Worm (Caenorhabditis elegans): Measurements from ENCODE around the gene tni-3.

DNA sequence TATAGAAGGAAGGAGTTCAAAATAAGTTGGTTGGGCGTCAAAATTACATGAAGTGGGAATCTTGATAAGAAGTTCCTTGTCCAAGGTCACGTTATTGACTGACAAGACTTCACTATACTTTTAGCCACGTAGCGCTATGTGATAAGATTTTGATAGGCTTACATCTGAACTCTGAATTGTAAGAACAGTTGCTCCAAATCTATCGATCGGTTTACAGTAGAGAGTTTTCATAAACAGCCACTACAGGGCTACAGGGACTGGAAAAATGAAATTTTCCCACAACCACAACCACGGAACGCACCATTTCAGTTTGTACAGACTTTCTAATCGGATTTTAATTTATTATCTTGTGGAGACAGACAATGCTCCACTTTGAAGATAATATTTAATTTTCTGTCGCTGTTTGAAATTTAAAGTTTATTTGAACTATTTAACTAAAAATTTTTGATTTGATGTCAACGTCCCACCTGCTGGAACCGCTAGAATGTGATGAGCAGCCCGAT lies 23.1 kb upstream of the tni-3 start, which contains the start of the genes clec-31 and clec-22:
- TF ChIP-seq unc-62 (GFP tag; optimal IDR thresholded peaks at IDR 0.05) (no peak), F33H1.4 (GFP tag; IDR thresholded peaks at IDR 0.05) (no peak), hmg-1.2 (GFP tag; IDR thresholded peaks at IDR 0.05) (no peak), ceh-40 (GFP tag; IDR thresholded peaks at IDR 0.05) (no peak)
